Fruit fly (Drosophila melanogaster): Measurements from ENCODE around the gene CG12516.
A peak's percentile ranks its signal among the peaks of the same experiment; 100 is the strongest.

DNA sequence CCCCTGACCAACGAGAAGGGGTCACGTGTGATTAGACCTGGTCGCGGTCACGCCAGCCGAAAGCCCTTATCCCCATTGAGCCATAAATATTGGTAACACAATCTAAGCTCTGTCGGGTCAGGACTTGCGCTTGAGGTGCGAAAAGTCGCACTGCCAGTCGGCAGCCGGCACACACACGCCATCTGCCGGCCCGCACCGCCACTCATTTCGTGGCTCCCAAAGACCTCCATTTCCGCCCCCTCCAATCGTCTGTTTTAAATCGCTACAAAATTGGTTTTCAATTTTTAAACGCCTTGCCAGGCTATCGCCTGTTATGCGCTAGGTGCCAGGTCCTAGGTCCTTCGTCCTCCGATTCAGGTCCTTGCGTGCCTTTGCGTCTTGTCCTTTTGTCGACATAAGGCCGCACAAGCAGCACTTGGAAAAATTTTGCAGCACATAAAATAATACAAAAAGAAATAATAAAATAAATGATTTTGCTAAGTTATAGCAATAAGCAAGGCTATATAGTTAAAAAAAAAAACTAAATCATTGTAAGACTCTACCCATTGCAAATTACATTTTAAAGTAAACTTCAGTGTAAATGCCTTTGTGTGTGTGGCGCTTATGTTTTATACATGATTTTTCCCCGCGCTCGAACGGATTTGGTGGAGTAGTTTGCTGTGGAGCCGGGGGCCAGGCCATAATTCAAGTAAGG lies 12.9 kb upstream of the CG12516 start:
- TF ChIP-seq Ets98B (GFP tag; IDR thresholded peaks at IDR 0.05) (no peak), CG32121 (GFP tag; IDR thresholded peaks at IDR 0.05) (no peak), CG4496 (GFP tag; IDR thresholded peaks at IDR 0.05) (no peak), EcR (GFP tag; optimal IDR thresholded peaks at IDR 0.05) (no peak), CG17806 (tag; optimal IDR thresholded peaks at IDR 0.05) (peak; percentile 59), CG10348 (GFP tag; IDR thresholded peaks at IDR 0.05) (no peak), CG14655 (GFP tag; optimal IDR thresholded peaks at IDR 0.05) (no peak), Snoo (tag; optimal IDR thresholded peaks at IDR 0.05) (no peak), gl (tag; optimal IDR thresholded peaks at IDR 0.05) (no peak), CG15710 (tag; optimal IDR thresholded peaks at IDR 0.05) (no peak)

Measured in whole organism, pupa.